Worm (Caenorhabditis elegans) whole organism, L4/young adult: Measurements from ENCODE around the gene Y67D8B.2.
"Not testable (repeated sequence)": the region's sequence is repeated elsewhere in the genome, so short reads cannot be mapped to it uniquely, and the experiment has no call there.

ENCODE experiments used
- W03F9.2 ChIP-seq: fragments of 150-350 bp; optimal IDR thresholded peaks from 2 replicates; lab custom pipeline; 2014; ENCODE audit warnings: missing biosample characterization, missing genetic modification characterization
- dao-5 ChIP-seq: sonication (generic microtip); optimal IDR thresholded peaks from 2 replicates; lab custom pipeline; 2016; ENCODE audit warnings: missing genotype, missing genetic modification characterization, moderate library complexity, missing compliant biosample characterization
- him-1 ChIP-seq: sonication (generic microtip); optimal IDR thresholded peaks from 2 replicates; lab custom pipeline; 2016; ENCODE audit warnings: missing genotype, missing genetic modification reagents, missing genetic modification characterization, missing compliant biosample characterization

Y67D8B.2 gene

ce11 chrIV:3182920-3183319 lies 8.4 kb downstream of the Y67D8B.2 start:
- TF ChIP-seq dao-5 (tag; lab: Kevin White, UChicago) (no peak), W03F9.2 (no peak), him-1 (tag; lab: Kevin White, UChicago) (no peak)

DNA sequence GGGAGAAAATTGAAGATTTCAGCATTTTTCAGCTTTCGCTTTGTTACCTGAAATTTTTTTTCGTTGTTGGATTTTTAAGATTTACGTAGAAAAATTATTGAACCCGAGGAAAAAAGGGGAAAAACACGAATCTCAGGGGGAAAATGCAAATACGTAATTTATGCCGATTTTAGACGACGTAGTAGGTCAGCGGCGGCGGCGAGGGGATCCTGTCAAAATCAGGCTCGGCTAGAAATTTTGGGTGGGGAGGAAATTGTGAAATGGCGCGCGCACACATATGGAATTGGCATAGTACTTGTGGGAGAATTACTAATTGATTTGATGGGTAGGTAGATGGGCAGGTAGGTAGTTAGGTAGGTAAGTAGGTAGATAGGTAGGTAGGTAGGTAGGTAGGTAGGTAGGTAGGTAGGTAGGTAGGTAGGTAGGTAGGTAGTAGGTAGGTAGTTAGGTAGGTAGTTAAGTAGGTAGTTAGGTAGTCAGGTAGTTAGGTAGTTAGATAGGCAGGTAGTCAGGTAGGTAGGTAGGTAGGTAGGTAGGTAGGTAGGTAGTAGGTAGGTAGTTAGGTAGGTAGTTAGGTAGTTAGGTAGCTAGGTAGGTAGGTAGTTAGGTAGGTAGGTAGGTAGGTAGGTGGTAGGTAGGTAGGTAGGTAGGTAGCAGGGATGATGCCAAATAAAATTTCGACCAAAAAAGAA lies 15.2 kb downstream of the Y67D8B.2 start, which contains the start of gene nlp-81:
TSS of gene nlp-81 (minus strand) at position 51 of the 692 bp plus-strand sequence.
- no peak for TF ChIP-seq him-1 (tag; lab: Kevin White, UChicago)
- TF ChIP-seq W03F9.2 = no peak
- TF ChIP-seq dao-5 (tag; lab: Kevin White, UChicago) = no peak

ce11 chrIV:3172510-3172909 lies 18.9 kb downstream of the Y67D8B.2 start, which contains the start of gene Y67D8B.1:
TSS of gene Y67D8B.1 (minus strand) at chrIV:3172610.
- not testable (repeated sequence) for TF ChIP-seq him-1 (tag; lab: Kevin White, UChicago); W03F9.2; dao-5 (tag; lab: Kevin White, UChicago)

DNA sequence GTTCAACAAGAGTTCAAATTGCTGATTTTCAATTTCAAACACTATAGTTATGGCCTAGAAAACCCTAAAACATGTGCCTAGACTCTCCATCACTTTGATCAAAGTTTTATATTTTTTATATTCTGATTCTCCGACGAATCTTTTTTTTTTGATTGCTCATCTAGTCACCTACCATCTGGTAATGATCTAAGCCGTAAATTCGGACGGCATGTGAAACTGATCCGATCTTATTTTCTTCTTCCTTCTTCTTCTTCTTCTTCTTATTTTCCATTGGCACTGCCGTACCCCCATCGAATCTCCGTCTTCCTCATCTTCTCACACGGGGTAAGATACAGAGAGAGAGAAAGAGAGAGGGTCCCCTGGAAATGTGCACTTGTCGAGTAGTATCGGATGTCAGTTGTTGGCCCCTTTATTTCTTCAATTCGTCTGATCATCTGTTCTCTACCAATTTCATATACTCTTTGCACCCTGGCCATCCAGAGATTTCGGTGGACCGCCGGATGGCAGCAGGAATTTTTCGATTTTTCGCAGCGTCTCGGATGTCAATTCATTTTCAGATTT lies 22.6 kb downstream of the Y67D8B.2 start:
- TF ChIP-seq him-1 (tag; lab: Kevin White, UChicago) (no peak), W03F9.2 (no peak), dao-5 (tag; lab: Kevin White, UChicago) (no peak)

DNA sequence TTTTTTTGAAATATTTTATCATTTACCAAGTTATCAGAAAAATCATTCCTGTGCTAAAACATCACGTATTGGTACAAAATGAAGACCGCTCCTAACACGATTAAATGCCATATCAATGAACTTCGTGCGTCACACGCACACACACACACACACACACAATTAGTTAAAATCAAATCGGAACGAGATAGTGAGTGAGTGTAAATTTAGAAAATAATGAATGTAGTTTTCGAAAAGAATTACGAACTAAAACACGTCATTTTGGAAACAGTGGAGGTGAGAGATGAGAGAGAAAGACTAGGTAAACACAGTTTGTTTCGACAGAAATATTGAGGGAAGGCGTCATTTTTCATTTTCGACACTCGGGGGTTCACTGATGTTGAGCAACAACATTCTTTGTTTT lies 24.5 kb downstream of the Y67D8B.2 start:
- TF ChIP-seq him-1 (tag; lab: Kevin White, UChicago) (no peak), W03F9.2 (no peak), dao-5 (tag; lab: Kevin White, UChicago) (no peak)

- TF ChIP-seq dao-5 (tag; lab: Kevin White, UChicago) (no peak), him-1 (tag; lab: Kevin White, UChicago) (no peak), W03F9.2 (no peak)
These were observed 26.0 kb downstream of the Y67D8B.2 start for ce11 chrIV:3165365-3165764.

DNA sequence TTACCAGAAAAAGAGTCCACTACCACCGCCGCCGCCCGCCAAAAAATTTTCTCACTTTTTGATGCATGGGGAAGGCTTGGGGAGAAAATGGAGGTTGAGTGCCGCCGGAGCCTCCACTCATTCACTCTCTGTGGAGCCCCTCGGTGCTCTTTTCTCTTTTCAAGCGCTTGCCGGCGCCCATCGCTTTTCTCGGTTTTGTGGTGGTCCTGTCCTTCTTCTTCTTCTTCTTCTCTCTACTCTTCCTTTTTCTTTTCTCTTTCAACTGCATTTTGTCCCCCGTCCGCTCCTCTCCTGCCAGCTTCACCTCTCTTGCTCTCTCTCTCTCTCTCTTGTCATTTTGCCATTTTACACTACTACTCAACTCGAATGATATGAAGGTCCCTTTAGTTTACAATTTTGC lies 27.8 kb downstream of the Y67D8B.2 start:
- TF ChIP-seq W03F9.2 = no peak
- TF ChIP-seq dao-5 (tag; lab: Kevin White, UChicago) = no peak
- TF ChIP-seq him-1 (tag; lab: Kevin White, UChicago) = peak; percentile 15

DNA sequence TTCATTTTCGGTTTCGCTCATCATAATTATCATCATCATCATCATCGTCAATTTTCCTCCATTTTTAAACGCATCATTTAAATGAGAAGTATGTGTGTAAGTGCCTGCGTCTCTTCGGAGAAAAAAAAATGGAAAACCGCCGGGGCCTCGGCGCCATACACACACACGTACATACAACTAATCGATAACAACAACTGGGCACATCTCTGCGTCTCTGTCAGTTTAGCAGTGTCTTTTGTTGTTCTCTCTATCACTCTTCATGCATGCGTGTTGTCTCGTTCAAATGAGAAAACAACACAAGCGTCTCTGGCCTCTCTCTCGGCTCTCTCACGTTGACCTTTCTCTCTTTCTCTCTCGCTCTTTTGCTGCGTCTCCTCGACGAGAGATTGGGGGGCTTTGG lies 30.6 kb downstream of the Y67D8B.2 start:
- TF ChIP-seq him-1 (tag; lab: Kevin White, UChicago) = peak; percentile 94
- TF ChIP-seq dao-5 (tag; lab: Kevin White, UChicago) = peak; percentile 15
- TF ChIP-seq W03F9.2 = peak; percentile 67

- TF ChIP-seq him-1 (tag; lab: Kevin White, UChicago) = no peak
- no peak for TF ChIP-seq dao-5 (tag; lab: Kevin White, UChicago)
- TF ChIP-seq W03F9.2 = no peak
These were observed 33.2 kb downstream of the Y67D8B.2 start for ce11 chrIV:3158175-3158574.

- TF ChIP-seq dao-5 (tag; lab: Kevin White, UChicago) (no peak), him-1 (tag; lab: Kevin White, UChicago) (no peak), W03F9.2 (no peak)
These were observed 40.3 kb downstream of the Y67D8B.2 start, which contains the start of gene T23E1.1 for ce11 chrIV:3151061-3151460. TSS of gene T23E1.1 (plus strand) at chrIV:3151361.

DNA sequence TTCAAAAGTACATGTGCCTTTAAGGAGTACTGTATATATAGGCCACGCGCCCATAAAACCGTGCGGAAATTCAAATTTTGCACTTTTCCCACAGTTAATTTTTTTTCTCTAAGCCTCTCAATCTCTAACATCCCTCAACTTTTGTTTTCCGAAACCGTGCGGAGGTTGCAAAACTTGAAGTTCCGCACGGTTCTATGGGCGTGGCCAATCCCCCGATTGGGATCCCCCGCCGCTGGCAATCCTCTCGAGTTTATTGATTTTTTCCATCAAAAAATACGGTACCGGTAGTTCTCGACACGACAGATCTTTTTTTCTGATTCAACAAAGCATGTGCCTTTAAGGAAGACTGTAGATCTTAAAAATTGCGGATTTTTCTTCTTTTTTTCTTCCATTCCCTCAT lies 45.8 kb downstream of the Y67D8B.2 start, which contains the start of gene T23E1.3:
TSS of gene T23E1.3 (plus strand) at position 301 of the 400 bp plus-strand sequence.
- TF ChIP-seq W03F9.2 = no peak
- TF ChIP-seq dao-5 (tag; lab: Kevin White, UChicago) = no peak
- TF ChIP-seq him-1 (tag; lab: Kevin White, UChicago) = no peak

ce11 chrIV:3136493-3136892 lies 54.9 kb downstream of the Y67D8B.2 start:
- TF ChIP-seq dao-5 (tag; lab: Kevin White, UChicago) (no peak), him-1 (tag; lab: Kevin White, UChicago) (no peak), W03F9.2 (no peak)
